Worm (Caenorhabditis elegans) whole organism, L1 larva: ENCODE results near the gene clic-1.

Experiments
- C16A3.4 ChIP-seq: fragments of 150-350 bp; optimal IDR thresholded peaks from 2 replicates; lab custom pipeline; 2014; ENCODE audit warnings: missing biosample characterization, missing genetic modification characterization
- C34B4.2 ChIP-seq: sonication (generic microtip); optimal IDR thresholded peaks from 2 replicates; lab custom pipeline; 2017; ENCODE audit warnings: mild to moderate bottlenecking, missing genetic modification characterization, missing compliant biosample characterization
- F16B12.6 ChIP-seq: fragments of 150-350 bp; optimal IDR thresholded peaks from 2 replicates; lab custom pipeline; 2014; ENCODE audit warnings: missing biosample characterization, missing genetic modification characterization
- alr-1 ChIP-seq: fragments of 200-800 bp; sonication (Bioruptor generic); optimal IDR thresholded peaks from 2 replicates; lab custom pipeline; 2018; ENCODE audit warnings: borderline replicate concordance, mild to moderate bottlenecking, missing genetic modification characterization, missing compliant biosample characterization
- ama-1 ChIP-seq: fragments of 150-350 bp; optimal IDR thresholded peaks from 2 replicates; lab custom pipeline; 2014
- blmp-1 ChIP-seq: fragments of 150-350 bp; optimal IDR thresholded peaks from 2 replicates; lab custom pipeline; 2014; ENCODE audit warnings: missing biosample characterization, missing genetic modification characterization
- ceh-63 ChIP-seq: fragments of 200-800 bp; sonication (Bioruptor generic); optimal IDR thresholded peaks from 2 replicates; lab custom pipeline; 2018; ENCODE audit warnings: mild to moderate bottlenecking, missing genetic modification characterization, missing compliant biosample characterization
- ceh-82 ChIP-seq, 3 experiments: fragments of 150-350 bp in 1 of 3; sonication (generic microtip) in 2 of 3; optimal IDR thresholded peaks; 2 replicates each; lab custom pipeline; 2014 to 2017; ENCODE audit warnings: missing biosample characterization in 3 of 3, missing genetic modification characterization in 3 of 3
- ceh-88 ChIP-seq: fragments of 200-800 bp; sonication (Bioruptor generic); IDR thresholded peaks from 2 replicates; pipeline ENCODE4 v1.3.6; 2022; ENCODE audit warnings: missing genetic modification characterization, missing compliant biosample characterization
- ceh-90 ChIP-seq: sonication (generic microtip); optimal IDR thresholded peaks from 2 replicates; lab custom pipeline; 2016; ENCODE audit warnings: missing genetic modification characterization, missing compliant biosample characterization
- ces-1 ChIP-seq: fragments of 150-350 bp; optimal IDR thresholded peaks from 2 replicates; lab custom pipeline; 2014; ENCODE audit warnings: missing biosample characterization, missing genetic modification reagents, missing genetic modification characterization
- dpl-1 ChIP-seq, 3 experiments: fragments of 150-350 bp in 2 of 3; sonication (generic microtip) in 1 of 3; optimal IDR thresholded peaks; 2 replicates each; lab custom pipeline; 2014 to 2017; ENCODE audit warnings: missing biosample characterization in 3 of 3, missing genetic modification characterization in 3 of 3, missing genetic modification reagents in 3 of 3
- efl-1 ChIP-seq, 4 experiments: fragments of 150-350 bp; optimal IDR thresholded peaks in 3 of 4; peaks in 1 of 4; 1 replicate in 1 of 4; 2 replicates in 3 of 4; lab custom pipeline; 2014; ENCODE audit warnings: missing biosample characterization in 2 of 4, missing genetic modification characterization in 2 of 4, missing genetic modification reagents in 2 of 4
- efl-3 ChIP-seq: fragments of 200-800 bp; sonication (Bioruptor generic); optimal IDR thresholded peaks from 2 replicates; lab custom pipeline; 2018; ENCODE audit warnings: mild to moderate bottlenecking, missing genetic modification characterization, missing compliant biosample characterization
- egl-27 ChIP-seq, 2 experiments: fragments of 150-350 bp in 1 of 2; sonication (generic microtip); optimal IDR thresholded peaks; 3 replicates each; lab custom pipeline; 2017 to 2018; ENCODE audit warnings: missing biosample characterization in 2 of 2, missing genetic modification characterization in 2 of 2, missing genetic modification reagents in 2 of 2
- elt-2 ChIP-seq: sonication (generic microtip); optimal IDR thresholded peaks from 2 replicates; lab custom pipeline; 2016; ENCODE audit warnings: missing genetic modification characterization, mild to moderate bottlenecking, inconsistent platforms, missing compliant biosample characterization, missing genetic modification reagents
- elt-3 ChIP-seq, 6 experiments: fragments of 150-350 bp in 1 of 6; sonication (generic microtip); optimal IDR thresholded peaks; 2 replicates each; lab custom pipeline; 2017 to 2018; ENCODE audit warnings: missing biosample characterization in 6 of 6, missing genetic modification characterization in 6 of 6, inconsistent platforms in 1 of 6
- ets-5 ChIP-seq: fragments of 200-800 bp; sonication (Bioruptor generic); IDR thresholded peaks from 2 replicates; pipeline ENCODE4 v1.3.6; 2022; ENCODE audit warnings: missing genetic modification characterization, missing compliant biosample characterization
- fkh-4 ChIP-seq: sonication (generic microtip); optimal IDR thresholded peaks from 2 replicates; lab custom pipeline; 2016; ENCODE audit warnings: missing compliant biosample characterization, missing genetic modification characterization, borderline replicate concordance
- fkh-8 ChIP-seq: sonication (generic microtip); optimal IDR thresholded peaks from 2 replicates; lab custom pipeline; 2016; ENCODE audit warnings: mild to moderate bottlenecking, missing genetic modification characterization, missing compliant biosample characterization
- hpl-2 ChIP-seq: fragments of 150-350 bp; optimal IDR thresholded peaks from 2 replicates; lab custom pipeline; 2014; ENCODE audit warnings: missing biosample characterization, missing genetic modification reagents, missing genetic modification characterization
- isw-1 ChIP-seq: fragments of 200-800 bp; sonication (Bioruptor generic); IDR thresholded peaks from 2 replicates; pipeline ENCODE4 v1.3.6; 2022; ENCODE audit warnings: missing genetic modification characterization, missing compliant biosample characterization
- jun-1 ChIP-seq: fragments of 150-350 bp; optimal IDR thresholded peaks from 2 replicates; lab custom pipeline; 2014; ENCODE audit warnings: missing biosample characterization, missing genetic modification reagents, missing genetic modification characterization
- lin-14 ChIP-seq: fragments of 200-800 bp; sonication (Bioruptor generic); optimal IDR thresholded peaks from 2 replicates; lab custom pipeline; 2018; ENCODE audit warnings: mild to moderate bottlenecking, missing genetic modification characterization, moderate library complexity, missing compliant biosample characterization
- lin-35 ChIP-seq, 2 experiments: fragments of 150-350 bp; optimal IDR thresholded peaks; 2 replicates each; lab custom pipeline; 2014; ENCODE audit warnings: missing biosample characterization in 2 of 2, missing genetic modification characterization in 2 of 2, missing genetic modification reagents in 2 of 2
- lsy-2 ChIP-seq, 2 experiments: fragments of 150-350 bp; optimal IDR thresholded peaks; 2 replicates each; lab custom pipeline; 2014; ENCODE audit warnings: missing biosample characterization in 2 of 2, missing genetic modification characterization in 2 of 2
- mab-9 ChIP-seq: fragments of 200-800 bp; sonication (Bioruptor generic); IDR thresholded peaks from 2 replicates; pipeline ENCODE4 v1.3.6; 2022; ENCODE audit warnings: missing genetic modification reagents, missing genetic modification characterization, missing compliant biosample characterization
- mep-1 ChIP-seq: fragments of 150-350 bp; optimal IDR thresholded peaks from 2 replicates; lab custom pipeline; 2014; ENCODE audit warnings: missing biosample characterization, missing genetic modification characterization
- nhr-12 ChIP-seq: sonication (generic microtip); optimal IDR thresholded peaks from 2 replicates; lab custom pipeline; 2017; ENCODE audit warnings: missing biosample characterization, missing genetic modification characterization
- nhr-19 ChIP-seq: fragments of 200-800 bp; sonication (Bioruptor generic); conservative IDR thresholded peaks from 2 replicates; pipeline ENCODE4 v1.3.6; 2022; ENCODE audit warnings: missing genetic modification characterization, missing compliant biosample characterization
- nhr-20 ChIP-seq: sonication (generic microtip); optimal IDR thresholded peaks from 2 replicates; lab custom pipeline; 2016; ENCODE audit warnings: mild to moderate bottlenecking, missing genetic modification characterization, missing compliant biosample characterization
- nhr-237 ChIP-seq: fragments of 150-350 bp; optimal IDR thresholded peaks from 2 replicates; lab custom pipeline; 2014; ENCODE audit warnings: missing biosample characterization, missing genetic modification characterization
- nhr-28 ChIP-seq: fragments of 150-350 bp; optimal IDR thresholded peaks from 2 replicates; lab custom pipeline; 2014; ENCODE audit warnings: missing biosample characterization, missing genetic modification characterization
- nhr-47 ChIP-seq: sonication (generic microtip); optimal IDR thresholded peaks from 2 replicates; lab custom pipeline; 2016; ENCODE audit warnings: mild to moderate bottlenecking, missing genetic modification characterization, moderate library complexity, missing compliant biosample characterization
- nhr-76 ChIP-seq: sonication (generic microtip); optimal IDR thresholded peaks from 2 replicates; lab custom pipeline; 2017; ENCODE audit warnings: missing biosample characterization, missing genetic modification characterization
- nhr-84 ChIP-seq: sonication (generic microtip); optimal IDR thresholded peaks from 2 replicates; lab custom pipeline; 2017; ENCODE audit warnings: missing biosample characterization, missing genetic modification characterization
- nhr-85 ChIP-seq: sonication (generic microtip); peaks from one replicate; lab custom pipeline; 2016; ENCODE audit warnings: missing genetic modification characterization, inconsistent platforms, missing compliant biosample characterization
- rnt-1 ChIP-seq: sonication (generic microtip); optimal IDR thresholded peaks from 2 replicates; lab custom pipeline; 2016; ENCODE audit warnings: mild to moderate bottlenecking, missing genetic modification characterization, moderate library complexity, missing compliant biosample characterization
- snu-23 ChIP-seq: sonication (generic microtip); optimal IDR thresholded peaks from 2 replicates; lab custom pipeline; 2016; ENCODE audit warnings: missing genetic modification characterization, missing compliant biosample characterization
- sox-4 ChIP-seq: sonication (generic microtip); optimal IDR thresholded peaks from 2 replicates; lab custom pipeline; 2016; ENCODE audit warnings: missing genetic modification characterization, missing compliant biosample characterization
- sptf-1 ChIP-seq: fragments of 150-350 bp; optimal IDR thresholded peaks from 2 replicates; lab custom pipeline; 2014; ENCODE audit warnings: missing biosample characterization, missing genetic modification characterization
- unc-30 ChIP-seq: sonication (generic microtip); optimal IDR thresholded peaks from 2 replicates; lab custom pipeline; 2017; ENCODE audit warnings: missing biosample characterization, missing genetic modification characterization
- unc-62 ChIP-seq: fragments of 150-350 bp; optimal IDR thresholded peaks from 2 replicates; lab custom pipeline; 2014; ENCODE audit warnings: missing biosample characterization, missing genetic modification reagents, missing genetic modification characterization
- vab-15 ChIP-seq: sonication (generic microtip); optimal IDR thresholded peaks from 2 replicates; lab custom pipeline; 2017; ENCODE audit warnings: missing genotype, mild to moderate bottlenecking, missing genetic modification characterization, missing compliant biosample characterization
- xbp-1 ChIP-seq: sonication (generic microtip); optimal IDR thresholded peaks from 2 replicates; lab custom pipeline; 2016; ENCODE audit warnings: missing genetic modification characterization, missing compliant biosample characterization
- zag-1 ChIP-seq: fragments of 150-350 bp; optimal IDR thresholded peaks from 2 replicates; lab custom pipeline; 2014; ENCODE audit warnings: missing biosample characterization, missing genetic modification characterization
- zip-4 ChIP-seq: fragments of 200-800 bp; sonication (Bioruptor generic); optimal IDR thresholded peaks from 2 replicates; lab custom pipeline; 2018; ENCODE audit warnings: mild to moderate bottlenecking, missing genetic modification characterization, moderate library complexity, missing compliant biosample characterization
- ztf-11 ChIP-seq, 2 experiments: sonication (generic microtip); optimal IDR thresholded peaks; 2 replicates each; lab custom pipeline; 2016 to 2017; ENCODE audit warnings: missing genetic modification characterization in 2 of 2, missing biosample characterization in 1 of 2, missing compliant biosample characterization in 1 of 2

clic-1 gene

DNA sequence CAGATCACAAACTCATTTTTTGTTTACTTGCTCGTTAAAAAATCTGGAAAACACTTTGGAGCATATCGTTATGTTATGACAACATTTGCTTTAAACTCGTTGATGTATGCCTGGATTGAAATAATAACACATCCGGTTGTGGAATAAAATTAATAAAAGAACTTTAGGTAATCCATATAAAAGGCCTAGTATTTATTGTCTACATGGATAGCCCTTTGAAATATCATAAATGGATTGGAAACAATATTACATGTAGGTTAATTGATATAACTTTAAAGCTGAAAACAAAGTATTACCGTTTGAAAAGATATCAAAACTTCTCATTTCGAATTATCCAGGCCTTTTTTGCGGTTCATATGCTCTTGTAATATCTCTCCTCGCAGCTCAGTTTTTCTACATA lies 44.1 kb downstream of the clic-1 start:
- TF ChIP-seq ama-1 (lab: Kevin White, UChicago) (no peak), ztf-11 (tag; optimal IDR thresholded peaks at IDR 0.05; lab: Kevin White, UChicago) (no peak), ceh-82 (tag; optimal IDR thresholded peaks at IDR 0.05; lab: Kevin White, UChicago) (no peak), efl-1 (optimal IDR thresholded peaks at IDR 0.05; lab: Kevin White, UChicago) (no peak), efl-1 (GFP tag; optimal IDR thresholded peaks at IDR 0.05 in 1 of 2; lab: Kevin White, UChicago) (no peak)

ce11 chrV:7689888-7690287 lies 44.8 kb downstream of the clic-1 start, which contains the start of gene C12D5.9:
Gene C12D5.9 (minus strand): TSS chrV:7689988.
- TF ChIP-seq ceh-63 (GFP tag; lab: Kevin White, UChicago), result no peak
- TF ChIP-seq, all 84 proteins: peak for 0

ce11 chrV:7686189-7686588 lies 48.5 kb downstream of the clic-1 start, which contains the start of the genes nhr-94 and nhr-152:
Gene nhr-94 (minus strand): TSS chrV:7686335.
Gene nhr-152 (plus strand): TSS chrV:7686350.
- no peak for TF ChIP-seq nhr-28 (tag; lab: Kevin White, UChicago)
- TF ChIP-seq vab-15, result no peak
- TF ChIP-seq ceh-88, result no peak
- no peak for TF ChIP-seq hpl-2 (GFP tag; lab: Kevin White, UChicago)
- no peak for TF ChIP-seq ces-1 (GFP tag; lab: Kevin White, UChicago)
- TF ChIP-seq fkh-8 (tag; lab: Kevin White, UChicago), result no peak
- no peak for TF ChIP-seq C34B4.2 (tag; lab: Kevin White, UChicago)
- TF ChIP-seq dpl-1 (GFP tag; optimal IDR thresholded peaks at IDR 0.05; lab: Kevin White, UChicago), result no peak
- 0 out of 2 replicates have a peak, but pooled peaks have one; percentile 8 for TF ChIP-seq nhr-19 (GFP tag; lab: Robert Waterston, UW)
- no peak for TF ChIP-seq efl-1 (optimal IDR thresholded peaks at IDR 0.05; lab: Kevin White, UChicago)
- TF ChIP-seq efl-1 (GFP tag; optimal IDR thresholded peaks at IDR 0.05 in 1 of 2; lab: Kevin White, UChicago), result peak in 1 of 2 experiments; percentile 60
- no peak for TF ChIP-seq isw-1 (GFP tag; lab: Robert Waterston, UW)
- peak; percentile 79 for TF ChIP-seq nhr-20 (tag; lab: Kevin White, UChicago)
- no peak for TF ChIP-seq xbp-1 (tag; lab: Kevin White, UChicago)
- no peak for TF ChIP-seq nhr-237 (tag; lab: Kevin White, UChicago)
- TF ChIP-seq elt-2 (tag; lab: Kevin White, UChicago), result no peak
- no peak for TF ChIP-seq mep-1 (tag; lab: Kevin White, UChicago)
- TF ChIP-seq ztf-11 (tag; optimal IDR thresholded peaks at IDR 0.05; lab: Kevin White, UChicago), result no peak
- TF ChIP-seq egl-27 (tag; optimal IDR thresholded peaks at IDR 0.05; lab: Kevin White, UChicago), result no peak
- no peak for TF ChIP-seq sptf-1 (tag; lab: Kevin White, UChicago)
- TF ChIP-seq lsy-2 (tag; optimal IDR thresholded peaks at IDR 0.05; lab: Kevin White, UChicago), result peak in 1 of 2 experiments; percentile 35
- TF ChIP-seq nhr-76, result no peak
- TF ChIP-seq ets-5 (GFP tag; lab: Robert Waterston, UW), result no peak
- TF ChIP-seq jun-1 (tag; lab: Kevin White, UChicago), result no peak
- TF ChIP-seq nhr-12 (tag; lab: Kevin White, UChicago), result no peak
- peak; percentile 96 for TF ChIP-seq nhr-85 (tag; lab: Kevin White, UChicago)
- TF ChIP-seq F16B12.6 (tag; lab: Kevin White, UChicago), result no peak
- TF ChIP-seq lin-14 (GFP tag; lab: Kevin White, UChicago), result peak; percentile 74
- TF ChIP-seq fkh-4 (tag; lab: Kevin White, UChicago), result no peak
- no peak for TF ChIP-seq ceh-82 (tag; optimal IDR thresholded peaks at IDR 0.05; lab: Kevin White, UChicago)
- TF ChIP-seq elt-3 (tag; optimal IDR thresholded peaks at IDR 0.05; lab: Kevin White, UChicago), result peak in 1 of 6 experiments; percentile 17
- TF ChIP-seq rnt-1 (tag; lab: Kevin White, UChicago), result no peak
- no peak for TF ChIP-seq nhr-47 (tag; lab: Kevin White, UChicago)
- no peak for TF ChIP-seq sox-4 (tag; lab: Kevin White, UChicago)
- no peak for TF ChIP-seq unc-62 (GFP tag; lab: Kevin White, UChicago)
- TF ChIP-seq lin-35 (GFP tag; optimal IDR thresholded peaks at IDR 0.05; lab: Kevin White, UChicago), result peak in 1 of 2 experiments; percentile 60
- TF ChIP-seq ceh-90 (tag; lab: Kevin White, UChicago), result no peak
- TF ChIP-seq zip-4 (GFP tag; lab: Kevin White, UChicago), result no peak
- peak; percentile 47 for TF ChIP-seq snu-23
- no peak for TF ChIP-seq ama-1 (lab: Kevin White, UChicago)
- no peak for TF ChIP-seq zag-1
- TF ChIP-seq nhr-84, result no peak
- no peak for TF ChIP-seq unc-30
- TF ChIP-seq C16A3.4, result no peak
- TF ChIP-seq efl-3 (GFP tag; lab: Kevin White, UChicago), result no peak
- no peak for TF ChIP-seq mab-9
- TF ChIP-seq alr-1, result no peak
- peak; percentile 52 for TF ChIP-seq blmp-1 (tag; lab: Kevin White, UChicago)
